Worm (Caenorhabditis elegans) whole organism, L1 larva: ENCODE data around the gene tag-276.
A peak's percentile ranks its signal among the peaks of the same experiment; 100 is the strongest.

Experiments
- C16A3.4 ChIP-seq: fragments of 150-350 bp; optimal IDR thresholded peaks from 2 replicates; lab custom pipeline; 2014; ENCODE audit warnings: missing biosample characterization, missing genetic modification characterization
- C34B4.2 ChIP-seq: sonication (generic microtip); optimal IDR thresholded peaks from 2 replicates; lab custom pipeline; 2017; ENCODE audit warnings: mild to moderate bottlenecking, missing genetic modification characterization, missing compliant biosample characterization
- F16B12.6 ChIP-seq: fragments of 150-350 bp; optimal IDR thresholded peaks from 2 replicates; lab custom pipeline; 2014; ENCODE audit warnings: missing biosample characterization, missing genetic modification characterization
- Y116A8C.19 ChIP-seq: sonication (generic microtip); optimal IDR thresholded peaks from 2 replicates; lab custom pipeline; 2016; ENCODE audit warnings: missing compliant biosample characterization, missing genetic modification characterization, borderline replicate concordance
- blmp-1 ChIP-seq: fragments of 150-350 bp; optimal IDR thresholded peaks from 2 replicates; lab custom pipeline; 2014; ENCODE audit warnings: missing biosample characterization, missing genetic modification characterization
- ceh-8 ChIP-seq: fragments of 200-800 bp; sonication (Bioruptor generic); optimal IDR thresholded peaks from 2 replicates; lab custom pipeline; 2018; ENCODE audit warnings: mild to moderate bottlenecking, missing genetic modification characterization, moderate library complexity, missing compliant biosample characterization
- ceh-88 ChIP-seq: fragments of 200-800 bp; sonication (Bioruptor generic); IDR thresholded peaks from 2 replicates; pipeline ENCODE4 v1.3.6; 2022; ENCODE audit warnings: missing genetic modification characterization, missing compliant biosample characterization
- dpl-1 ChIP-seq, 3 experiments: fragments of 150-350 bp in 2 of 3; sonication (generic microtip) in 1 of 3; optimal IDR thresholded peaks; 2 replicates each; lab custom pipeline; 2014 to 2017; ENCODE audit warnings: missing biosample characterization in 3 of 3, missing genetic modification characterization in 3 of 3, missing genetic modification reagents in 3 of 3
- efl-1 ChIP-seq, 4 experiments: fragments of 150-350 bp; optimal IDR thresholded peaks in 3 of 4; peaks in 1 of 4; 1 replicate in 1 of 4; 2 replicates in 3 of 4; lab custom pipeline; 2014; ENCODE audit warnings: missing biosample characterization in 2 of 4, missing genetic modification characterization in 2 of 4, missing genetic modification reagents in 2 of 4
- efl-3 ChIP-seq: fragments of 200-800 bp; sonication (Bioruptor generic); optimal IDR thresholded peaks from 2 replicates; lab custom pipeline; 2018; ENCODE audit warnings: mild to moderate bottlenecking, missing genetic modification characterization, missing compliant biosample characterization
- egl-13 ChIP-seq: sonication (generic microtip); optimal IDR thresholded peaks from 2 replicates; lab custom pipeline; 2016; ENCODE audit warnings: missing genotype, missing genetic modification reagents, missing genetic modification characterization, missing compliant biosample characterization
- egl-27 ChIP-seq, 2 experiments: fragments of 150-350 bp in 1 of 2; sonication (generic microtip); optimal IDR thresholded peaks; 3 replicates each; lab custom pipeline; 2017 to 2018; ENCODE audit warnings: missing biosample characterization in 2 of 2, missing genetic modification characterization in 2 of 2, missing genetic modification reagents in 2 of 2
- elt-2 ChIP-seq: sonication (generic microtip); optimal IDR thresholded peaks from 2 replicates; lab custom pipeline; 2016; ENCODE audit warnings: missing genetic modification characterization, mild to moderate bottlenecking, inconsistent platforms, missing compliant biosample characterization, missing genetic modification reagents
- elt-3 ChIP-seq, 6 experiments: fragments of 150-350 bp in 1 of 6; sonication (generic microtip); optimal IDR thresholded peaks; 2 replicates each; lab custom pipeline; 2017 to 2018; ENCODE audit warnings: missing biosample characterization in 6 of 6, missing genetic modification characterization in 6 of 6, inconsistent platforms in 1 of 6
- fkh-10 ChIP-seq: sonication (generic microtip); optimal IDR thresholded peaks from 2 replicates; lab custom pipeline; 2017; ENCODE audit warnings: missing biosample characterization, missing genetic modification reagents, missing genetic modification characterization
- fkh-4 ChIP-seq: sonication (generic microtip); optimal IDR thresholded peaks from 2 replicates; lab custom pipeline; 2016; ENCODE audit warnings: missing compliant biosample characterization, missing genetic modification characterization, borderline replicate concordance
- fkh-8 ChIP-seq: sonication (generic microtip); optimal IDR thresholded peaks from 2 replicates; lab custom pipeline; 2016; ENCODE audit warnings: mild to moderate bottlenecking, missing genetic modification characterization, missing compliant biosample characterization
- fos-1 ChIP-seq: fragments of 150-350 bp; optimal IDR thresholded peaks from 2 replicates; lab custom pipeline; 2014; ENCODE audit warnings: missing biosample characterization, missing genetic modification characterization
- grh-1 ChIP-seq: fragments of 200-800 bp; sonication (Bioruptor generic); IDR thresholded peaks from 2 replicates; pipeline ENCODE4 v1.3.6; 2022; ENCODE audit warnings: missing genetic modification reagents, missing genetic modification characterization, missing compliant biosample characterization
- hlh-17 ChIP-seq: fragments of 200-800 bp; sonication (Bioruptor generic); optimal IDR thresholded peaks from 2 replicates; lab custom pipeline; 2018; ENCODE audit warnings: missing genetic modification characterization, mild to moderate bottlenecking, missing compliant biosample characterization, moderate library complexity, borderline replicate concordance
- hpl-2 ChIP-seq: fragments of 150-350 bp; optimal IDR thresholded peaks from 2 replicates; lab custom pipeline; 2014; ENCODE audit warnings: missing biosample characterization, missing genetic modification reagents, missing genetic modification characterization
- irx-1 ChIP-seq: sonication (generic microtip); optimal IDR thresholded peaks from 2 replicates; lab custom pipeline; 2016; ENCODE audit warnings: missing genetic modification characterization, missing compliant biosample characterization
- isw-1 ChIP-seq: fragments of 200-800 bp; sonication (Bioruptor generic); IDR thresholded peaks from 2 replicates; pipeline ENCODE4 v1.3.6; 2022; ENCODE audit warnings: missing genetic modification characterization, missing compliant biosample characterization
- lin-15B ChIP-seq: fragments of 150-350 bp; sonication (generic microtip); optimal IDR thresholded peaks from 3 replicates; lab custom pipeline; 2014; ENCODE audit warnings: missing biosample characterization, missing genetic modification characterization
- lin-35 ChIP-seq, 2 experiments: fragments of 150-350 bp; optimal IDR thresholded peaks; 2 replicates each; lab custom pipeline; 2014; ENCODE audit warnings: missing biosample characterization in 2 of 2, missing genetic modification characterization in 2 of 2, missing genetic modification reagents in 2 of 2
- lir-3 ChIP-seq: sonication (generic microtip); optimal IDR thresholded peaks from 2 replicates; lab custom pipeline; 2016; ENCODE audit warnings: mild to moderate bottlenecking, missing genetic modification characterization, moderate library complexity, missing compliant biosample characterization; ENCODE audit not compliant: poor library complexity
- lsy-2 ChIP-seq, 2 experiments: fragments of 150-350 bp; optimal IDR thresholded peaks; 2 replicates each; lab custom pipeline; 2014; ENCODE audit warnings: missing biosample characterization in 2 of 2, missing genetic modification characterization in 2 of 2
- mdl-1 ChIP-seq, 2 experiments: fragments of 150-350 bp; optimal IDR thresholded peaks; 2 replicates each; lab custom pipeline; 2014 to 2017; ENCODE audit warnings: missing biosample characterization in 2 of 2, missing genetic modification characterization in 2 of 2, inconsistent platforms in 1 of 2
- mep-1 ChIP-seq: fragments of 150-350 bp; optimal IDR thresholded peaks from 2 replicates; lab custom pipeline; 2014; ENCODE audit warnings: missing biosample characterization, missing genetic modification characterization
- nhr-19 ChIP-seq: fragments of 200-800 bp; sonication (Bioruptor generic); conservative IDR thresholded peaks from 2 replicates; pipeline ENCODE4 v1.3.6; 2022; ENCODE audit warnings: missing genetic modification characterization, missing compliant biosample characterization
- nhr-20 ChIP-seq: sonication (generic microtip); optimal IDR thresholded peaks from 2 replicates; lab custom pipeline; 2016; ENCODE audit warnings: mild to moderate bottlenecking, missing genetic modification characterization, missing compliant biosample characterization
- nhr-47 ChIP-seq: sonication (generic microtip); optimal IDR thresholded peaks from 2 replicates; lab custom pipeline; 2016; ENCODE audit warnings: mild to moderate bottlenecking, missing genetic modification characterization, moderate library complexity, missing compliant biosample characterization
- nhr-71 ChIP-seq: sonication (generic microtip); optimal IDR thresholded peaks from 2 replicates; lab custom pipeline; 2016; ENCODE audit warnings: mild to moderate bottlenecking, missing genetic modification characterization, moderate library complexity, missing compliant biosample characterization
- nhr-76 ChIP-seq: sonication (generic microtip); optimal IDR thresholded peaks from 2 replicates; lab custom pipeline; 2017; ENCODE audit warnings: missing biosample characterization, missing genetic modification characterization
- nhr-77 ChIP-seq: fragments of 150-350 bp; optimal IDR thresholded peaks from 2 replicates; lab custom pipeline; 2014; ENCODE audit warnings: missing biosample characterization, missing genetic modification characterization
- nhr-85 ChIP-seq: sonication (generic microtip); peaks from one replicate; lab custom pipeline; 2016; ENCODE audit warnings: missing genetic modification characterization, inconsistent platforms, missing compliant biosample characterization
- pax-3 ChIP-seq: fragments of 200-800 bp; sonication (Bioruptor generic); optimal IDR thresholded peaks from 2 replicates; lab custom pipeline; 2018; ENCODE audit warnings: mild to moderate bottlenecking, missing genetic modification characterization, moderate library complexity, missing compliant biosample characterization
- pqm-1 ChIP-seq: sonication (generic microtip); optimal IDR thresholded peaks from 3 replicates; lab custom pipeline; 2017; ENCODE audit warnings: missing biosample characterization, missing genetic modification characterization
- skn-1 ChIP-seq: fragments of 150-350 bp; optimal IDR thresholded peaks from 2 replicates; lab custom pipeline; 2014; ENCODE audit warnings: missing biosample characterization, missing genetic modification characterization
- snpc-4 ChIP-seq: fragments of 150-350 bp; optimal IDR thresholded peaks from 2 replicates; lab custom pipeline; 2014; ENCODE audit warnings: missing biosample characterization, missing genetic modification characterization
- sox-4 ChIP-seq: sonication (generic microtip); optimal IDR thresholded peaks from 2 replicates; lab custom pipeline; 2016; ENCODE audit warnings: missing genetic modification characterization, missing compliant biosample characterization
- tbx-2 ChIP-seq: sonication (generic microtip); optimal IDR thresholded peaks from 2 replicates; lab custom pipeline; 2016; ENCODE audit warnings: missing genetic modification characterization, missing compliant biosample characterization
- unc-130 ChIP-seq: fragments of 150-350 bp; optimal IDR thresholded peaks from 2 replicates; lab custom pipeline; 2017; ENCODE audit warnings: missing biosample characterization, missing genetic modification characterization, inconsistent platforms
- unc-62 ChIP-seq: fragments of 150-350 bp; optimal IDR thresholded peaks from 2 replicates; lab custom pipeline; 2014; ENCODE audit warnings: missing biosample characterization, missing genetic modification reagents, missing genetic modification characterization
- unc-86 ChIP-seq: sonication (generic microtip); optimal IDR thresholded peaks from 2 replicates; lab custom pipeline; 2016; ENCODE audit warnings: missing genetic modification characterization, missing compliant biosample characterization
- vab-15 ChIP-seq: sonication (generic microtip); optimal IDR thresholded peaks from 2 replicates; lab custom pipeline; 2017; ENCODE audit warnings: missing genotype, mild to moderate bottlenecking, missing genetic modification characterization, missing compliant biosample characterization
- xbp-1 ChIP-seq: sonication (generic microtip); optimal IDR thresholded peaks from 2 replicates; lab custom pipeline; 2016; ENCODE audit warnings: missing genetic modification characterization, missing compliant biosample characterization
- zag-1 ChIP-seq: fragments of 150-350 bp; optimal IDR thresholded peaks from 2 replicates; lab custom pipeline; 2014; ENCODE audit warnings: missing biosample characterization, missing genetic modification characterization
- zip-4 ChIP-seq: fragments of 200-800 bp; sonication (Bioruptor generic); optimal IDR thresholded peaks from 2 replicates; lab custom pipeline; 2018; ENCODE audit warnings: mild to moderate bottlenecking, missing genetic modification characterization, moderate library complexity, missing compliant biosample characterization
- ztf-11 ChIP-seq, 2 experiments: sonication (generic microtip); optimal IDR thresholded peaks; 2 replicates each; lab custom pipeline; 2016 to 2017; ENCODE audit warnings: missing genetic modification characterization in 2 of 2, missing biosample characterization in 1 of 2, missing compliant biosample characterization in 1 of 2
- ztf-4 ChIP-seq: fragments of 150-350 bp; optimal IDR thresholded peaks from 2 replicates; lab custom pipeline; 2014; ENCODE audit warnings: missing biosample characterization, missing genetic modification characterization

The tag-276 gene

ce11 chrII:12224916-12225406 lies 24.0 kb downstream of the tag-276 start, which contains the start of the genes pqn-87 and rsr-2 (continued):
- peak; percentile 51 to 52 for TF ChIP-seq efl-1 (optimal IDR thresholded peaks at IDR 0.05; lab: Kevin White, UChicago)
- peak in 1 of 2 experiments; percentile 54 for TF ChIP-seq efl-1 (GFP tag; optimal IDR thresholded peaks at IDR 0.05 in 1 of 2; lab: Kevin White, UChicago)
- TF ChIP-seq fos-1 (tag; lab: Kevin White, UChicago) = no peak
- no peak for TF ChIP-seq unc-86
- TF ChIP-seq isw-1 (GFP tag; lab: Robert Waterston, UW) = no peak
- peak; percentile 40 for TF ChIP-seq C16A3.4 (tag; lab: Kevin White, UChicago)
- peak; percentile 31 to 57 (median 38) for TF ChIP-seq dpl-1 (GFP tag; optimal IDR thresholded peaks at IDR 0.05; lab: Kevin White, UChicago)
- TF ChIP-seq lin-35 (GFP tag; optimal IDR thresholded peaks at IDR 0.05; lab: Kevin White, UChicago) = peak; percentile 49 to 76
- TF ChIP-seq ceh-88 (GFP tag; lab: Robert Waterston, UW) = no peak
- TF ChIP-seq blmp-1 (tag; lab: Kevin White, UChicago) = no peak
- no peak for TF ChIP-seq sox-4 (tag; lab: Kevin White, UChicago)
- no peak for TF ChIP-seq fkh-4
- no peak for TF ChIP-seq fkh-10
- TF ChIP-seq skn-1 (tag; lab: Kevin White, UChicago) = no peak
- no peak for TF ChIP-seq mep-1 (tag; lab: Kevin White, UChicago)
- TF ChIP-seq nhr-85 (tag; lab: Kevin White, UChicago) = no peak
- TF ChIP-seq hlh-17 (GFP tag; lab: Kevin White, UChicago) = no peak
- no peak for TF ChIP-seq unc-62
- no peak for TF ChIP-seq elt-2
- peak in 1 of 2 experiments; percentile 11 for TF ChIP-seq mdl-1 (tag; optimal IDR thresholded peaks at IDR 0.05; lab: Kevin White, UChicago)
- no peak for TF ChIP-seq lin-15B (tag; lab: Kevin White, UChicago)
- TF ChIP-seq zag-1 (tag; lab: Kevin White, UChicago) = no peak
- no peak for TF ChIP-seq irx-1
- peak; percentile 37 for TF ChIP-seq xbp-1 (tag; lab: Kevin White, UChicago)
- TF ChIP-seq nhr-47 (tag; lab: Kevin White, UChicago) = no peak
- no peak for TF ChIP-seq fkh-8 (tag; lab: Kevin White, UChicago)
- no peak for TF ChIP-seq nhr-20 (tag; lab: Kevin White, UChicago)
- TF ChIP-seq zip-4 = no peak
- no peak for TF ChIP-seq nhr-19
- TF ChIP-seq C34B4.2 (tag; lab: Kevin White, UChicago) = no peak
- no peak for TF ChIP-seq ztf-11 (tag; optimal IDR thresholded peaks at IDR 0.05; lab: Kevin White, UChicago)
- no peak for TF ChIP-seq egl-13 (tag; lab: Kevin White, UChicago)
- TF ChIP-seq egl-27 (tag; optimal IDR thresholded peaks at IDR 0.05; lab: Kevin White, UChicago) = no peak
- no peak for TF ChIP-seq Y116A8C.19
- no peak for TF ChIP-seq pax-3 (tag; lab: Kevin White, UChicago)
- TF ChIP-seq efl-3 (GFP tag; lab: Kevin White, UChicago) = no peak
- no peak for TF ChIP-seq nhr-76
- peak; percentile 43 to 69 for TF ChIP-seq lsy-2 (tag; optimal IDR thresholded peaks at IDR 0.05; lab: Kevin White, UChicago)
- TF ChIP-seq grh-1 = no peak
- no peak for TF ChIP-seq pqm-1 (tag; lab: Kevin White, UChicago)

- TF ChIP-seq unc-130 (tag; lab: Kevin White, UChicago) = peak; percentile 72
- TF ChIP-seq lin-35 (GFP tag; optimal IDR thresholded peaks at IDR 0.05; lab: Kevin White, UChicago) = peak; percentile 72 to 73
- peak; percentile 73 for TF ChIP-seq snpc-4
- TF ChIP-seq F16B12.6 = no peak
- no peak for TF ChIP-seq lir-3 (tag; lab: Kevin White, UChicago)
- peak in 1 of 2 experiments; percentile 70 for TF ChIP-seq mdl-1 (tag; optimal IDR thresholded peaks at IDR 0.05; lab: Kevin White, UChicago)
- peak; percentile 81 for TF ChIP-seq xbp-1 (tag; lab: Kevin White, UChicago)
- no peak for TF ChIP-seq pqm-1 (tag; lab: Kevin White, UChicago)
- TF ChIP-seq fos-1 (tag; lab: Kevin White, UChicago) = peak; percentile 30
- peak; percentile 63 for TF ChIP-seq nhr-77
- TF ChIP-seq egl-27 (tag; optimal IDR thresholded peaks at IDR 0.05; lab: Kevin White, UChicago) = peak in 1 of 2 experiments; percentile 10
- peak; percentile 49 for TF ChIP-seq isw-1 (GFP tag; lab: Robert Waterston, UW)
- TF ChIP-seq ztf-4 (tag; lab: Kevin White, UChicago) = peak; percentile 10
- no peak for TF ChIP-seq hpl-2 (GFP tag; lab: Kevin White, UChicago)
- TF ChIP-seq ceh-88 (GFP tag; lab: Robert Waterston, UW) = no peak
- TF ChIP-seq tbx-2 (tag; lab: Kevin White, UChicago) = peak; percentile 79
- peak; percentile 42 for TF ChIP-seq fkh-10
- TF ChIP-seq ceh-8 (GFP tag; lab: Kevin White, UChicago) = peak; percentile 21
- TF ChIP-seq nhr-71 (tag; lab: Kevin White, UChicago) = peak; percentile 86
- peak; percentile 5 for TF ChIP-seq sox-4 (tag; lab: Kevin White, UChicago)
- peak in 2 of 6 experiments; percentile 15 to 56 for TF ChIP-seq elt-3 (tag; optimal IDR thresholded peaks at IDR 0.05; lab: Kevin White, UChicago)
- no peak for TF ChIP-seq vab-15 (tag; lab: Kevin White, UChicago)
- peak; percentile 79 for TF ChIP-seq nhr-47 (tag; lab: Kevin White, UChicago)
Observed at ce11 chrII:12222524-12222923, 26.4 kb downstream of the tag-276 start.
